Worm (Caenorhabditis elegans) whole organism, L4/young adult: ENCODE data around the gene nhr-128.

Experiments
- dao-5 ChIP-seq: sonication (generic microtip); optimal IDR thresholded peaks from 2 replicates; lab custom pipeline; 2016; ENCODE audit warnings: missing genotype, missing genetic modification characterization, moderate library complexity, missing compliant biosample characterization
- him-1 ChIP-seq: sonication (generic microtip); optimal IDR thresholded peaks from 2 replicates; lab custom pipeline; 2016; ENCODE audit warnings: missing genotype, missing genetic modification reagents, missing genetic modification characterization, missing compliant biosample characterization

DNA sequence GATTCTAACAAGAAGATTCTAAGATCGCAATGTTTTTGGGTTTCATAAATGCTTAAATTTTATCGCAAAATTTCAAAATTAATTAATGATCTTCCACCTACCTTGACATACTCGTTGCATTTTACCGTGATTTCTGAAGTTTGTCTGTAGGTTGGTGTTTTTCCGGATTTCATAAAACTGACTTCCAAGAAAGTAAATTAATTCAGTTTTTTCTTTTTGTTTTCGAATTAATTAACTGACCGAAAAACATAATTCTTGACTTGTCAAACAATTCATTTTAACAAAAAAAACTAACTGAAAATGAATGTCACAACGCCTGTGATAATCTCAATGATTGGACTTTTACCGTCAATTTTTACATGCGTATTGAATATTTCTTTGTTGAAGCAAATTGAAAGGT is 40.1 kb upstream of the nhr-128 start, which contains the start of gene srbc-16:
- TF ChIP-seq dao-5 (tag; lab: Kevin White, UChicago) (no peak), him-1 (no peak)
